Worm (Caenorhabditis elegans): ENCODE data around the gene H12D21.5.

DNA sequence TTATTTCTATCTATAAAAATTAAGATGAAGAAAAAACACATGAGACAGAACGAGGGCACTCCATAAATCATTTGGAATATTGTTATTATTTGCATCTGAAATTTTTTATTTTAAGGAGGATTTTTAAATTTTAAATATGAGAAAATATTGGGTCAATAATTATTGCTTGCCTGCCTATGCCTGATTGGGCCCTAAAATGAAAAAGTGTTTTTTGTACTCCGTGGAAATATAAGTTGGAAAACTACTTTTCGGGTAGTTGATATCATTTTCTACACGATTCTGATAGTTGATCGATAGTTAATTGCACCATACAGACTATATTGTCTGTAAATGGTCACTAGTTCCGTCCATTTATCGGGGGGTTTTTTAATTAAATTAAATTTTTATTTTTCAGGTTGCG, 34.4 kb downstream of the H12D21.5 start, which contains the start of gene srg-55:
- TF ChIP-seq nhr-25 (tag; optimal IDR thresholded peaks at IDR 0.05) = no peak
- no peak for TF ChIP-seq fos-1 (tag; optimal IDR thresholded peaks at IDR 0.05)
- TF ChIP-seq skn-1 (tag; optimal IDR thresholded peaks at IDR 0.05) = no peak
- TF ChIP-seq crh-2 (tag; optimal IDR thresholded peaks at IDR 0.05) = no peak
- TF ChIP-seq elt-3 (tag; optimal IDR thresholded peaks at IDR 0.05) = no peak
- TF ChIP-seq ZK546.5 (tag; optimal IDR thresholded peaks at IDR 0.05) = no peak
- no peak for TF ChIP-seq alr-1 (tag; optimal IDR thresholded peaks at IDR 0.05)
- TF ChIP-seq ama-1 (optimal IDR thresholded peaks at IDR 0.05) = no peak
- no peak for TF ChIP-seq nhr-10 (tag; optimal IDR thresholded peaks at IDR 0.05)
- no peak for TF ChIP-seq R02D3.7 (tag; optimal IDR thresholded peaks at IDR 0.05)
